Worm (Caenorhabditis elegans): ENCODE results near the gene K12H6.4.

The K12H6.4 gene

DNA sequence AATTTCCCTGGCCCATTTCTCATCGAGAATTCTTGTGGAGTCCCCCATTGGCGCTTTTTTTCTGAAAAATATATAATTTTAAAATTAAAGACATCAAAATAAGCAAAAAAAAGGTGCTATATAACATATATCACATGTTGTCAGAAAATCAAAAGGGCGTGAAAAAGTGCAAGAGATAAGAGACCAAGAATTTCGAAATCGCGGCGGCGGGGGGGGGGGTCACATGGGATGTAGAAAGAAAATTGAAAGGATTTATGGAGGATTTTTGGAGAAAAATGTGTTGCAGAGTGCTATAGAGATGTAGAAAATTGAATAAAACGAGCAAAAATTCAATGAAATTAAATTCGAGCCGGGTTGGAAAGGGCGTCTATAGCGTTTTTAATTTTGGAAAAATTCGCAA is 7.1 kb upstream of the K12H6.4 start, which contains the start of gene K12H6.6:
Gene K12H6.6 (minus strand): TSS at position 61 of the 400 bp plus-strand sequence.
- no peak for TF ChIP-seq ztf-1 (GFP tag; conservative IDR thresholded peaks at IDR 0.05)
- TF ChIP-seq C34F6.9 (tag; optimal IDR thresholded peaks at IDR 0.05) = peak; percentile 14

DNA sequence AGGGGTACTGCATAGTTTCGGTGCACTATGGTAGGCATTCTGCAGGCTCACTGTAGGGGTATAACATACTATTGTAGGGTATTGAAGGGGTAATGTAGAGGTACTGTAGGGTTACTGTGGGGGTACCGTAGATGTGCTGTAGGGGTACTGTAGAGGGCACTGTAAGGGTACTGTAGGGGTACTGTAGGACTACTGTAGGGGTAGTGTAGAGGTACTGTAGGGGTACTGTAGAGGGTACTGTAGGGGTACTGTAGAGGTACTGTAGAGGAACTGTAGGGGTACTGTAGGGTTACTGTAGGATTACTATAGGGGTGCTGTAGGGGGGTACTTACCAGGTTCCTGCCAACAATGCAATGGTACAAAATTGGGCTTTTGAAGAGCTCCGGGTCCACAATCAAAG is 6.1 kb upstream of the K12H6.4 start:
- no peak for TF ChIP-seq ZK546.5 (tag; optimal IDR thresholded peaks at IDR 0.05)
- TF ChIP-seq unc-62 (GFP tag; optimal IDR thresholded peaks at IDR 0.05) = no peak
- no peak for TF ChIP-seq blmp-1 (tag; optimal IDR thresholded peaks at IDR 0.05; ENCODE audit: insufficient read depth)
- TF ChIP-seq zag-1 (tag; optimal IDR thresholded peaks at IDR 0.05) = no peak
- TF ChIP-seq nhr-237 (tag; optimal IDR thresholded peaks at IDR 0.05) = no peak
- TF ChIP-seq nhr-12 (tag; optimal IDR thresholded peaks at IDR 0.05) = no peak
- TF ChIP-seq ceh-82 (tag; optimal IDR thresholded peaks at IDR 0.05) = no peak
- no peak for TF ChIP-seq ztf-4 (tag; optimal IDR thresholded peaks at IDR 0.05)
- no peak for TF ChIP-seq unc-55 (GFP tag; optimal IDR thresholded peaks at IDR 0.05)
- TF ChIP-seq nhr-21 (tag; optimal IDR thresholded peaks at IDR 0.05) = no peak
- TF ChIP-seq lsy-2 (tag; optimal IDR thresholded peaks at IDR 0.05) = no peak
- no peak for TF ChIP-seq nhr-10 (tag; optimal IDR thresholded peaks at IDR 0.05)

DNA sequence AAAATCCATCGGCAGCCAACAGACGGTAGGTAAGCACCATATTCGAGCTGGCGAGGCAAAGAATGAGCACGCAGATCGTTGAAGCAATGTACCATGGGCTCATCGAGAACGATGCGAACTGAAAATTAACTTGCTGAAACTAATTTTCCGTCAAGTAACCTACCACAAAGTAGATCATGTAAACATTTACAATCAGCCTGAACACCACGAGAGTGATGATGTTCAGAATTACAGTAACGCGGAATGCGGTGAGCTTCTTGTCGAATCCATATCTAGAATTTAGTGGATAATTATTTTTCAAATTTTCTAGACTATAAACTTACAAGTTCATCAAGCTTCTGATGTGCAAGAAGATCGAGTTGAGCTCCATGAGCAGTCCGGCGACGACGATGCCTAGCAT is 5.4 kb upstream of the K12H6.4 start:
- no peak for TF ChIP-seq nhr-77 (tag; optimal IDR thresholded peaks at IDR 0.05)
- no peak for TF ChIP-seq peb-1 (tag; optimal IDR thresholded peaks at IDR 0.05)
- no peak for TF ChIP-seq unc-62 (GFP tag; optimal IDR thresholded peaks at IDR 0.05)
- TF ChIP-seq alr-1 (tag; optimal IDR thresholded peaks at IDR 0.05) = no peak
- no peak for TF ChIP-seq nhr-11 (tag; optimal IDR thresholded peaks at IDR 0.05)
- no peak for TF ChIP-seq fos-1 (tag; optimal IDR thresholded peaks at IDR 0.05)
- TF ChIP-seq Y55F3AM.14 (GFP tag; optimal IDR thresholded peaks at IDR 0.05) = no peak
- TF ChIP-seq sma-3 (GFP tag; optimal IDR thresholded peaks at IDR 0.05) = no peak
- TF ChIP-seq egl-27 (tag; optimal IDR thresholded peaks at IDR 0.05) = no peak
- no peak for TF ChIP-seq lin-13 (GFP tag; optimal IDR thresholded peaks at IDR 0.05)
- no peak for TF ChIP-seq ztf-1 (GFP tag; conservative IDR thresholded peaks at IDR 0.05)
- TF ChIP-seq blmp-1 (tag; optimal IDR thresholded peaks at IDR 0.05; ENCODE audit: insufficient read depth) = no peak
- TF ChIP-seq nhr-21 (tag; optimal IDR thresholded peaks at IDR 0.05) = no peak
- TF ChIP-seq lin-11 (tag; optimal IDR thresholded peaks at IDR 0.05) = no peak
- no peak for TF ChIP-seq ceh-16 (tag; optimal IDR thresholded peaks at IDR 0.05)
- no peak for TF ChIP-seq aly-2 (tag; optimal IDR thresholded peaks at IDR 0.05)
- no peak for TF ChIP-seq nhr-237 (tag; optimal IDR thresholded peaks at IDR 0.05)
- no peak for TF ChIP-seq C34F6.9 (tag; optimal IDR thresholded peaks at IDR 0.05)
- no peak for TF ChIP-seq elt-3 (tag; optimal IDR thresholded peaks at IDR 0.05)
- no peak for TF ChIP-seq mbf-1 (tag; optimal IDR thresholded peaks at IDR 0.05)

DNA sequence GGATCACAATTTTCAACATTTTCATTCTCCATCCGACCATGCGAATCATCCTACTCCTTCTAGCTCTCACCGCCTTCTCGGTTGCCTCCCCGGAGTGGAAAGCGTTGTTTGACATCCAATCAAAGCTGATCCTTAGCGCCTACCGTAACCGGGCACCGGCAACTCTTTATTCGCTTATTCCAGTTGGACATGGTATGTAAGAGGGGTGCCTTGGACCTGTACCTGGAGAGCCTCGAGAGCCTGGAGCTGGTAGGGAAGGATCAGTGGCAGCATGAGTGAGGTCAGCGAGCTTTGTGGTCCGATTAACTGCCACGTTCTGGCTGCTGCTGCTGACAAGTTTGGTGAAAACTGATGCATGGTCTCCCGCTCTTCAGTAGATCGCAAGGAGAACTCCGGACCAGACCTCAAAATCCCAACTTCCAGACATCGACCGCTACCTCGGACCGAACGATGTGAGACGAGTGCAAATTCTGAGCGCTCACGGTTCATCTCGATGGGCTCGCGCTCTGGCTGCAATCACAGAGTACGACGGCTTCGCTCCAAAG is 3.9 kb upstream of the K12H6.4 start, which contains the start of gene K12H6.8:
Gene K12H6.8 (plus strand): TSS at position 38 of the 545 bp plus-strand sequence.
- no peak for TF ChIP-seq elt-1 (tag; optimal IDR thresholded peaks at IDR 0.05)
- TF ChIP-seq ztf-1 (GFP tag; conservative IDR thresholded peaks at IDR 0.05) = no peak
- TF ChIP-seq ZK546.5 (tag; optimal IDR thresholded peaks at IDR 0.05) = no peak
- no peak for TF ChIP-seq lsy-2 (tag; optimal IDR thresholded peaks at IDR 0.05)
- TF ChIP-seq egl-27 (tag; optimal IDR thresholded peaks at IDR 0.05) = no peak
- TF ChIP-seq nhr-237 (tag; optimal IDR thresholded peaks at IDR 0.05) = no peak
- TF ChIP-seq ztf-11 (tag; optimal IDR thresholded peaks at IDR 0.05) = no peak
- no peak for TF ChIP-seq nhr-21 (tag; optimal IDR thresholded peaks at IDR 0.05)
- TF ChIP-seq sma-3 (GFP tag; optimal IDR thresholded peaks at IDR 0.05) = no peak
- TF ChIP-seq nhr-12 (tag; optimal IDR thresholded peaks at IDR 0.05) = no peak
- TF ChIP-seq sem-4 (tag; optimal IDR thresholded peaks at IDR 0.05) = no peak
- no peak for TF ChIP-seq nhr-129 (tag; optimal IDR thresholded peaks at IDR 0.05)
- TF ChIP-seq R02D3.7 (tag; optimal IDR thresholded peaks at IDR 0.05) = no peak
- TF ChIP-seq nhr-6 (tag; optimal IDR thresholded peaks at IDR 0.05) = no peak
- TF ChIP-seq dmd-4 (tag; optimal IDR thresholded peaks at IDR 0.05) = no peak
- TF ChIP-seq skn-1 (tag; optimal IDR thresholded peaks at IDR 0.05) = no peak
- no peak for TF ChIP-seq blmp-1 (tag; optimal IDR thresholded peaks at IDR 0.05; ENCODE audit: insufficient read depth)

DNA sequence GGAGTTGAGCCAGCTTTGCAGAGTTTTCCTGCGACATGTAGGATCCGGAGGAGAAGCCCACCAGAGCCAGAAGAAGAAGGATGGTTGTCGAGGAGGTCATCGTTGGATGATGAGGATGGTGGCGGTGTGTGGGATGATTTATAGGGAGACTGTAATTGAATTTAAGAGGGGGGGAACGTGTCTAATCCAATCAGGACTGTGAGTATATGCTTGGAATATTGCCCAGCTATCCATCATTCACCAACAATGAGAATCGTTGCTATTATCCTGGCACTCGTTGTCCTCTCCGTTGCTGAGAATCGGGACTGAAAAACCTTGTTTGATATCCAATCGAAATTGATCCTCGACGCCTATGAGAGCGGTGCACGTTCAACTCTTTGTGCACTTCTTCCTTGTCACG is 2.0 kb upstream of the K12H6.4 start, which contains the start of gene K12H6.5:
Gene K12H6.5 (minus strand): TSS at position 101 of the 400 bp plus-strand sequence.
- TF ChIP-seq nhr-21 (tag; optimal IDR thresholded peaks at IDR 0.05) = no peak
- TF ChIP-seq alr-1 (tag; optimal IDR thresholded peaks at IDR 0.05) = no peak
- no peak for TF ChIP-seq ama-1 (optimal IDR thresholded peaks at IDR 0.05)
- no peak for TF ChIP-seq F13H6.1 (tag; optimal IDR thresholded peaks at IDR 0.05)
- TF ChIP-seq nhr-23 (tag; optimal IDR thresholded peaks at IDR 0.05) = no peak
- no peak for TF ChIP-seq unc-62 (GFP tag; optimal IDR thresholded peaks at IDR 0.05)
- TF ChIP-seq Y55F3AM.14 (GFP tag; optimal IDR thresholded peaks at IDR 0.05) = no peak
- no peak for TF ChIP-seq unc-55 (GFP tag; optimal IDR thresholded peaks at IDR 0.05)
- no peak for TF ChIP-seq crh-2 (tag; optimal IDR thresholded peaks at IDR 0.05)
- no peak for TF ChIP-seq snpc-4 (tag; optimal IDR thresholded peaks at IDR 0.05)
- TF ChIP-seq peb-1 (tag; optimal IDR thresholded peaks at IDR 0.05) = no peak
- no peak for TF ChIP-seq unc-39 (tag; optimal IDR thresholded peaks at IDR 0.05)
- no peak for TF ChIP-seq fos-1 (tag; optimal IDR thresholded peaks at IDR 0.05)
- TF ChIP-seq gmeb-1 (tag; optimal IDR thresholded peaks at IDR 0.05) = no peak
- no peak for TF ChIP-seq zag-1 (tag; optimal IDR thresholded peaks at IDR 0.05)
- no peak for TF ChIP-seq nhr-237 (tag; optimal IDR thresholded peaks at IDR 0.05)
- no peak for TF ChIP-seq mbf-1 (tag; optimal IDR thresholded peaks at IDR 0.05)
- no peak for TF ChIP-seq ceh-16 (tag; optimal IDR thresholded peaks at IDR 0.05)
- TF ChIP-seq lin-13 (GFP tag; optimal IDR thresholded peaks at IDR 0.05) = no peak
- no peak for TF ChIP-seq lin-11 (tag; optimal IDR thresholded peaks at IDR 0.05)
